Worm (Caenorhabditis elegans) whole organism, early embryonic: ENCODE data around the gene F40C5.1.

ENCODE experiments used
- B0310.2 ChIP-seq: sonication (generic microtip); optimal IDR thresholded peaks from 2 replicates; lab custom pipeline; 2016; ENCODE audit warnings: mild to moderate bottlenecking, missing genetic modification characterization, missing compliant biosample characterization
- F13C5.2 ChIP-seq: sonication (generic microtip); optimal IDR thresholded peaks from 2 replicates; lab custom pipeline; 2017; ENCODE audit warnings: mild to moderate bottlenecking, missing genetic modification characterization, inconsistent platforms, missing compliant biosample characterization
- aly-1 ChIP-seq: sonication (generic microtip); optimal IDR thresholded peaks from 2 replicates; lab custom pipeline; 2016; ENCODE audit warnings: missing genetic modification characterization, missing compliant biosample characterization
- ama-1 ChIP-seq: fragments of 150-350 bp; optimal IDR thresholded peaks from 2 replicates; lab custom pipeline; 2014
- ceh-13 ChIP-seq: fragments of 200-800 bp; sonication (Bioruptor generic); optimal IDR thresholded peaks from 2 replicates; lab custom pipeline; 2018; ENCODE audit warnings: mild to moderate bottlenecking, missing genetic modification characterization, missing compliant biosample characterization
- ceh-36 ChIP-seq: sonication (generic microtip); optimal IDR thresholded peaks from 2 replicates; lab custom pipeline; 2016; ENCODE audit warnings: missing genetic modification characterization, inconsistent platforms, missing compliant biosample characterization
- ets-7 ChIP-seq: sonication (generic microtip); optimal IDR thresholded peaks from 2 replicates; lab custom pipeline; 2016; ENCODE audit warnings: missing genotype, missing genetic modification characterization, missing compliant biosample characterization
- flt-1 ChIP-seq: fragments of 200-800 bp; sonication (Bioruptor generic); IDR thresholded peaks from 2 replicates; pipeline ENCODE4 v1.3.6; 2022; ENCODE audit warnings: missing genetic modification characterization, missing compliant biosample characterization
- hmbx-1 ChIP-seq: sonication (generic microtip); optimal IDR thresholded peaks from 2 replicates; lab custom pipeline; 2016; ENCODE audit warnings: mild to moderate bottlenecking, missing genetic modification characterization, missing compliant biosample characterization
- hmg-4 ChIP-seq: fragments of 200-800 bp; sonication (Bioruptor generic); optimal IDR thresholded peaks from 2 replicates; lab custom pipeline; 2018; ENCODE audit warnings: mild to moderate bottlenecking, missing genetic modification characterization, missing compliant biosample characterization
- hnd-1 ChIP-seq: sonication (generic microtip); optimal IDR thresholded peaks from 2 replicates; lab custom pipeline; 2016; ENCODE audit warnings: missing genetic modification characterization, missing compliant biosample characterization
- pes-1 ChIP-seq: fragments of 200-800 bp; sonication (Bioruptor generic); IDR thresholded peaks from 2 replicates; pipeline ENCODE4 v1.3.6; 2022; ENCODE audit warnings: missing genetic modification reagents, missing genetic modification characterization, missing compliant biosample characterization
- scrt-1 ChIP-seq: fragments of 200-800 bp; sonication (Bioruptor generic); IDR thresholded peaks from 2 replicates; pipeline ENCODE4 v1.3.6; 2022; ENCODE audit warnings: missing genetic modification characterization, missing compliant biosample characterization
- sea-1 ChIP-seq: fragments of 200-800 bp; sonication (Bioruptor generic); conservative IDR thresholded peaks from 2 replicates; pipeline ENCODE4 v1.3.6; 2022; ENCODE audit warnings: missing genetic modification characterization, missing compliant biosample characterization
- tbx-11 ChIP-seq: fragments of 200-800 bp; sonication (Bioruptor generic); IDR thresholded peaks from 2 replicates; pipeline ENCODE4 v1.3.6; 2022; ENCODE audit warnings: missing genetic modification characterization, missing compliant biosample characterization
- tbx-37 ChIP-seq: fragments of 200-800 bp; sonication (Bioruptor generic); conservative IDR thresholded peaks from 2 replicates; pipeline ENCODE4 v1.3.6; 2022; ENCODE audit warnings: missing genetic modification reagents, missing genetic modification characterization, missing compliant biosample characterization
- tra-4 ChIP-seq: sonication (generic microtip); optimal IDR thresholded peaks from 2 replicates; lab custom pipeline; 2017; ENCODE audit warnings: missing genetic modification characterization, missing compliant biosample characterization

The F40C5.1 gene

DNA sequence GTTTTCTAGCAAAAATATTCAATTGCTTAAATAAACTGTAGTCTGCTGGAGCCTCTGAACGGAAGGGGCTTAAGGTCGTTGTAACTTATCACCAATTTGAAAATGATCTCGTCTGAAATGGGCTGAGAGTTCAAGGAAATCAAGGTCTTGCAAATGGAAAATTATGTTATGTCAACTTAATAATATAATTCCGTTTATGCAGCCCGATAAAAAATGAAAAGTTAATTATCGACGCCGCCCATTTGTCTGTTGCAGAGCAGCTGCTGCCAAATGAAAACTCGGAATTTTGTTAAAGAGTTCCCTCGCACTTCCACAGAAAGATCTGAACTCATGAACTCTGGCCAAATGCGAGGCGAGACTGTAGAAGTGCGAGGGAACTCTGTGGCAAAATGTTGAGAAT, 31.4 kb upstream of the F40C5.1 start, which contains the start of gene srbc-67:
Gene srbc-67, minus strand, starts transcription at position 101 of the 400 bp plus-strand sequence.
- no peak for TF ChIP-seq hnd-1 (tag; lab: Kevin White, UChicago)

DNA sequence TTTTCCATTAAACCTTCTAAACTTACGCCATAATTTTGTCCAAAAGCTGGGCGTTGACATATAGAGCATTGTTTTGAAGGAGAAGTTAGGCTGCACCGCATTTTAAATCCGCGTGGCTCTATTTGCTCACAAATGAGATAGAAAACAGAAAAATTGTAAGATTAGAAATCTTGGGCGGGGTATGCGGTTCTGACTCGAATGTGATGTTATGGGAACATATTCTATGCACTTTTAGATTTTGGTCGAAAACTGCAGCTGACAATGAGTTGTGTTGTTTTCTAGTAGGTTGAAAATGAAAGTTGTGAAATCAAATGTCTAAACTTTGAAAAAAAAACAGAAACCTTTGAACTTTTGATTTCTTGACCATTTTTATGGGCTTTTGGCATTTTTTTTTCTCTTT, 29.2 kb upstream of the F40C5.1 start, which contains the start of gene nhr-222:
Gene nhr-222, minus strand, starts transcription at position 101 of the 400 bp plus-strand sequence.
- TF ChIP-seq sea-1: no peak
- TF ChIP-seq aly-1: no peak
- no peak for TF ChIP-seq flt-1 (GFP tag; lab: Robert Waterston, UW)
- no peak for TF ChIP-seq F13C5.2 (tag; lab: Kevin White, UChicago)
- TF ChIP-seq tra-4 (tag; lab: Kevin White, UChicago): no peak
- TF ChIP-seq B0310.2 (tag; lab: Kevin White, UChicago): no peak
- no peak for TF ChIP-seq ets-7 (tag; lab: Kevin White, UChicago)
- TF ChIP-seq scrt-1 (GFP tag; lab: Robert Waterston, UW): no peak
- TF ChIP-seq ceh-36 (tag; lab: Kevin White, UChicago): no peak
- no peak for TF ChIP-seq pes-1 (GFP tag; lab: Robert Waterston, UW)
- no peak for TF ChIP-seq hmbx-1 (tag; lab: Kevin White, UChicago)
- no peak for TF ChIP-seq tbx-37 (GFP tag; lab: Robert Waterston, UW)
- no peak for TF ChIP-seq ceh-13
- no peak for TF ChIP-seq tbx-11 (GFP tag; lab: Robert Waterston, UW)
- TF ChIP-seq ama-1: no peak
- no peak for TF ChIP-seq hmg-4 (GFP tag; lab: Kevin White, UChicago)
- TF ChIP-seq hnd-1 (tag; lab: Kevin White, UChicago): no peak

DNA sequence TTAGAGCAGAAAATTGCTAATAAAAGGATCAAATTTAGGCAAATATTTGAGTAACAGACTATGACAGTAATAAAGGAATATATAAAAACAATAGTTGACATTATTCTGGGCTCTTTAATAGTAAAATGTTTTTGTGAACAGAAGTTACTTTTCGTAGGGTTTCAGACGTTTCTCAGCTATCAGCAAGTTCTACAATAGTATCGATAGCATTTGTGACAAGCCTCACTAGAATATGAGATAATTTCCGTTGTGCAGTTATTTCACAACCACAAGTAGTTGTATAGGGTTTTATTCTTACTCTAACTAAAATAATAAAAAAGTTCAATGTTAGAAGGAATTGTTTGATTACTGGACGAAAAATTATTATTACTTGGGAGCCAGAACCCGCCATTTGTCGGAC, 26.0 kb upstream of the F40C5.1 start, which contains the start of gene srbc-68:
Gene srbc-68, minus strand, starts transcription at position 101 of the 400 bp plus-strand sequence.
- no peak for TF ChIP-seq tbx-37 (GFP tag; lab: Robert Waterston, UW)
- TF ChIP-seq ceh-13: no peak
- TF ChIP-seq ets-7 (tag; lab: Kevin White, UChicago): no peak
- TF ChIP-seq tra-4 (tag; lab: Kevin White, UChicago): no peak
- TF ChIP-seq scrt-1 (GFP tag; lab: Robert Waterston, UW): no peak
- no peak for TF ChIP-seq hmbx-1 (tag; lab: Kevin White, UChicago)
- no peak for TF ChIP-seq sea-1
- no peak for TF ChIP-seq hnd-1 (tag; lab: Kevin White, UChicago)
- no peak for TF ChIP-seq tbx-11 (GFP tag; lab: Robert Waterston, UW)
- no peak for TF ChIP-seq F13C5.2 (tag; lab: Kevin White, UChicago)
- no peak for TF ChIP-seq pes-1 (GFP tag; lab: Robert Waterston, UW)

DNA sequence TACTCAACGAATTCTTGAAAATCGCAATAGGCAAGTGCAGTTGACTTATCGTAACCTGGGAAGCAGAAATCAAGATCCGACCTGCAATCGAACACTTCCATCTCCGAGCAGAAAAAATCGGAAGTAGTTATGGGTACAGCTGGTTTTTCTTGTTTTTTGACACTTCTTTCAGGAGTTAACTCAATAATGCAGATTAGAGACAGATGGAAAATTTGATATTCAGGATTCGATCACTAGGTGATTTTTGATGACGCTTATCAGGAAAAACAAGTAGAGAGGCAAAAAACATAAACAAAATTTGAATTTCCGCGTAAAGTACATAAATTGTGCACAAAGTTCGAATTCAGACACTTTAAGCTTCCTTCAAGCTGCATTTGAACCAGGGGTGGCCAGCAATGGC, 23.7 kb upstream of the F40C5.1 start, which contains the start of gene srw-130:
Gene srw-130, minus strand, starts transcription at position 101 of the 400 bp plus-strand sequence.
- TF ChIP-seq ceh-36 (tag; lab: Kevin White, UChicago) (no peak), ets-7 (tag; lab: Kevin White, UChicago) (no peak), tbx-37 (GFP tag; lab: Robert Waterston, UW) (no peak), hmbx-1 (tag; lab: Kevin White, UChicago) (no peak), tbx-11 (GFP tag; lab: Robert Waterston, UW) (no peak), flt-1 (GFP tag; lab: Robert Waterston, UW) (no peak), ama-1 (no peak), F13C5.2 (tag; lab: Kevin White, UChicago) (no peak)

DNA sequence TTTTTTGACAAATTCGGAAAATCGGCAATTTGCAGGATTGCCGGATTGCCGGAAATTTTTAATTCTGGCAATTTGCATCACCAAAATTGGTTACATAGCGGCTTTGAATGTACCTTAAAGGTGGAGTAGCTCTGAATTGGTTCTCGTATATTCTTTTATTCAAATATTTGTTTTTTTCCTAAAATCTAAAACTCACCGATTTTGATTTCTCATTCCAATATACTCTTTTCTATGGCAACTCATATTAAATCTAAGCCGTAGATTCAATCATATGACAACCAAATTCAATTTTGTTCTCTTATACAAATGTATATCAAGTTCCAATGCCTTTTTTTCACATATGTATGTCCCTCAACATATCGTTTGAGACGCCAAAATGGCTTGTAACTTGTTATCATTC, 23.0 kb upstream of the F40C5.1 start, which contains the start of gene sri-21:
Gene sri-21, plus strand, starts transcription at position 301 of the 400 bp plus-strand sequence.
- TF ChIP-seq B0310.2 (tag; lab: Kevin White, UChicago) (no peak), aly-1 (no peak), ceh-36 (tag; lab: Kevin White, UChicago) (no peak)

DNA sequence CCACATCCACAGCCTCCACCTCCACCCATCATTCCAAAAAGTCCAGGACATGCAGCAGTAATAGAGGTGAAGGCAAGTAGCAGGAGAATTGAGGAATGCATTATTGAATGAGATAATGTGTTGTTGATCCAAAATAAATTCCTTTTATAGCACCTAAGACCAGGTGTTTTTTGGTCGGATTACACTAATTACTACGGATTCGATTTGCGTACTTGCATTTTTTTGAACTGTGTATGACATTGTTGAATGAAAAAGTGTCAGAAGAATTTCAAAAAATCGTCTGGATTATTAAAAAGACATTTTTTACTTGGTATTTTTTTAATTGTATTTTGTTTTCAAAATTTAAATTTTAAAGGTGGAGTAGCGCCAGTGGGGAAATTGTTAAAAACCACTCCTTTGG, 20.7 kb upstream of the F40C5.1 start, which contains the start of gene grl-28:
Gene grl-28, minus strand, starts transcription at position 101 of the 400 bp plus-strand sequence.
- TF ChIP-seq ama-1: no peak
- TF ChIP-seq sea-1: no peak
- no peak for TF ChIP-seq tbx-37 (GFP tag; lab: Robert Waterston, UW)
- TF ChIP-seq pes-1 (GFP tag; lab: Robert Waterston, UW): no peak
- TF ChIP-seq hnd-1 (tag; lab: Kevin White, UChicago): no peak
- no peak for TF ChIP-seq hmbx-1 (tag; lab: Kevin White, UChicago)
- no peak for TF ChIP-seq tra-4 (tag; lab: Kevin White, UChicago)
- TF ChIP-seq ceh-36 (tag; lab: Kevin White, UChicago): no peak
- no peak for TF ChIP-seq B0310.2 (tag; lab: Kevin White, UChicago)
- no peak for TF ChIP-seq aly-1
- no peak for TF ChIP-seq hmg-4 (GFP tag; lab: Kevin White, UChicago)
- TF ChIP-seq ceh-13: no peak
- no peak for TF ChIP-seq tbx-11 (GFP tag; lab: Robert Waterston, UW)
- no peak for TF ChIP-seq F13C5.2 (tag; lab: Kevin White, UChicago)

DNA sequence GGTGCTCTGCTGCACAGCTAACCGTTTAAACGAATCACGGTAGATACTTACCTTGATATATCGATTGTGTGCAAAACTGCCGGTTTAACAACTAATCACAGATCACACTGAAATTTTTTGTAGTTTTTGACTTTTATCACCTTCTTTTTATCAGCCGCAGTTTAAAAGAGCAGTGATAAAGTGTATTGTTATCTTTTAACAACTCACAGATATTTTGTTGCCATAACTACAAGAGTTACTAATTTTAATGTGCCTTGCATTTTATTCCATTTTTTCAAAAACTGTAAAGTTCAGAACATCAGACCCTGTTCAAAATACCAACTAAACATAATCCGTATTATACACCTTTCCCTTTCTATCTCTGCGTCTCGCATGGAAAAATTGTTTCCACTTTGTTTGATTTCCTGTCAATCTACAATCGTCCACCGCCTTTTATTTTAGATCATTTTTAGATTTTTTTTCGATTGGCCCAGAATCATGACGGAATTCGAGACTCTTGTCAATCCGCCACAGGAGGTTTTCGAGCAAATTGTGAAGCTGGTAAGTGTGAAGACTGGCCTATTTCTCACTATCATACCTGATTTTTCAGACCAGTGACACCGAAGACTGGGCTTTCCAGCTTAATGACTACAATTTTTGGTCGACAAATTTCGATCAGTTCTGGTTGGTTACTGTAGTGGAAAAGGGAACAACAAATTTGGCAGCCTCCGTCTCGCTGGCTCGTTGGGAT, 19.6 kb upstream of the F40C5.1 start, which contains the start of gene T24A6.20:
Gene T24A6.20, plus strand, starts transcription at position 395 of the 730 bp plus-strand sequence.
- TF ChIP-seq hmg-4 (GFP tag; lab: Kevin White, UChicago) (no peak), ceh-13 (no peak), hmbx-1 (tag; lab: Kevin White, UChicago) (no peak), hnd-1 (tag; lab: Kevin White, UChicago) (no peak), ceh-36 (tag; lab: Kevin White, UChicago) (no peak), tra-4 (tag; lab: Kevin White, UChicago) (no peak), tbx-37 (GFP tag; lab: Robert Waterston, UW) (no peak), scrt-1 (GFP tag; lab: Robert Waterston, UW) (no peak), pes-1 (GFP tag; lab: Robert Waterston, UW) (no peak)
